Worm (Caenorhabditis elegans) whole organism, young adult: ENCODE measurements around the gene col-143.

Source experiments
- D2030.7 ChIP-seq: fragments of 200-800 bp; sonication (Bioruptor generic); IDR thresholded peaks from 2 replicates; pipeline ENCODE4 v1.3.6; 2022; ENCODE audit warnings: missing genetic modification reagents, missing genetic modification characterization, missing compliant biosample characterization
- F10E7.11 ChIP-seq: sonication (generic microtip); optimal IDR thresholded peaks from 2 replicates; lab custom pipeline; 2017; ENCODE audit warnings: mild to moderate bottlenecking, missing genetic modification characterization, moderate library complexity, missing compliant biosample characterization
- F39B2.1 ChIP-seq: fragments of 200-800 bp; sonication (Bioruptor generic); IDR thresholded peaks from 2 replicates; pipeline ENCODE4 v1.3.6; 2022; ENCODE audit warnings: missing genetic modification reagents, missing genetic modification characterization, missing compliant biosample characterization
- K11D2.4 ChIP-seq: fragments of 200-800 bp; sonication (Bioruptor generic); IDR thresholded peaks from 2 replicates; pipeline ENCODE4 v1.3.6; 2022; ENCODE audit warnings: missing genetic modification reagents, missing genetic modification characterization, missing compliant biosample characterization
- Y67H2A.10 ChIP-seq: fragments of 200-800 bp; sonication (Bioruptor generic); conservative IDR thresholded peaks from 2 replicates; pipeline ENCODE4 v1.3.6; 2022; ENCODE audit warnings: missing genetic modification reagents, missing genetic modification characterization, missing compliant biosample characterization
- Y79H2A.3 ChIP-seq: fragments of 200-800 bp; sonication (Bioruptor generic); conservative IDR thresholded peaks from 2 replicates; pipeline ENCODE4 v1.3.6; 2022; ENCODE audit warnings: missing genetic modification reagents, missing genetic modification characterization, missing compliant biosample characterization
- ZK185.1 ChIP-seq: sonication (generic microtip); optimal IDR thresholded peaks from 2 replicates; lab custom pipeline; 2016; ENCODE audit warnings: mild to moderate bottlenecking, missing genetic modification characterization, missing compliant biosample characterization; ENCODE audit not compliant: poor library complexity, severe bottlenecking
- atf-7 ChIP-seq: sonication (generic microtip); optimal IDR thresholded peaks from 2 replicates; lab custom pipeline; 2017; ENCODE audit warnings: mild to moderate bottlenecking, missing genetic modification characterization, missing compliant biosample characterization
- attf-3 ChIP-seq: fragments of 200-800 bp; sonication (Bioruptor generic); conservative IDR thresholded peaks from 2 replicates; pipeline ENCODE4 v1.3.6; 2022; ENCODE audit warnings: missing genetic modification reagents, missing genetic modification characterization, missing compliant biosample characterization
- attf-5 ChIP-seq: fragments of 200-800 bp; sonication (Bioruptor generic); optimal IDR thresholded peaks from 2 replicates; lab custom pipeline; 2018; ENCODE audit warnings: mild to moderate bottlenecking, missing genetic modification characterization, missing compliant biosample characterization
- cebp-1 ChIP-seq, 2 experiments: fragments of 200-800 bp in 1 of 2; sonication (Bioruptor generic) in 1 of 2; sonication (generic microtip) in 1 of 2; IDR thresholded peaks in 1 of 2; optimal IDR thresholded peaks in 1 of 2; 2 replicates each; pipeline versions ENCODE4 v1.3.6 to Lab custom; 2017 to 2022; ENCODE audit warnings: missing compliant biosample characterization in 2 of 2, missing genetic modification characterization in 2 of 2, mild to moderate bottlenecking in 1 of 2, missing genetic modification reagents in 1 of 2, moderate library complexity in 1 of 2
- cebp-2 ChIP-seq: fragments of 200-800 bp; sonication (Bioruptor generic); IDR thresholded peaks from 2 replicates; pipeline ENCODE4 v1.3.6; 2022; ENCODE audit warnings: missing genetic modification characterization, missing compliant biosample characterization
- ceh-27 ChIP-seq: fragments of 200-800 bp; sonication (Bioruptor generic); optimal IDR thresholded peaks from 2 replicates; lab custom pipeline; 2018; ENCODE audit warnings: mild to moderate bottlenecking, missing genetic modification characterization, moderate library complexity, missing compliant biosample characterization
- ceh-40 ChIP-seq: fragments of 200-800 bp; sonication (Bioruptor generic); IDR thresholded peaks from 2 replicates; pipeline ENCODE4 v1.3.6; 2022; ENCODE audit warnings: missing genetic modification characterization, missing compliant biosample characterization
- ceh-79 ChIP-seq: sonication (generic microtip); optimal IDR thresholded peaks from 2 replicates; lab custom pipeline; 2017; ENCODE audit warnings: mild to moderate bottlenecking, missing genetic modification characterization, missing compliant biosample characterization
- chd-7 ChIP-seq: sonication (generic microtip); optimal IDR thresholded peaks from 2 replicates; lab custom pipeline; 2016; ENCODE audit warnings: mild to moderate bottlenecking, missing genetic modification characterization, moderate library complexity, missing compliant biosample characterization
- dpff-1 ChIP-seq: sonication (generic microtip); optimal IDR thresholded peaks from 2 replicates; lab custom pipeline; 2017; ENCODE audit warnings: mild to moderate bottlenecking, missing genetic modification characterization, missing compliant biosample characterization
- efl-1 ChIP-seq: fragments of 150-350 bp; optimal IDR thresholded peaks from 2 replicates; lab custom pipeline; 2014; ENCODE audit warnings: missing biosample characterization, missing genetic modification reagents, missing genetic modification characterization
- egl-18 ChIP-seq: fragments of 200-800 bp; sonication (Bioruptor generic); IDR thresholded peaks from 2 replicates; pipeline ENCODE4 v1.3.6; 2022; ENCODE audit warnings: missing genetic modification reagents, missing genetic modification characterization, missing compliant biosample characterization
- hmg-1.2 ChIP-seq: fragments of 200-800 bp; sonication (Bioruptor generic); IDR thresholded peaks from 2 replicates; pipeline ENCODE4 v1.3.6; 2022; ENCODE audit warnings: missing genetic modification reagents, missing genetic modification characterization, missing compliant biosample characterization
- hrde-1 ChIP-seq: sonication (generic microtip); optimal IDR thresholded peaks from 2 replicates; lab custom pipeline; 2016; ENCODE audit warnings: missing genetic modification characterization, mild to moderate bottlenecking, missing compliant biosample characterization, moderate library complexity, missing genotype, missing genetic modification reagents, borderline replicate concordance
- hsf-1 ChIP-seq: fragments of 200-800 bp; sonication (Bioruptor generic); IDR thresholded peaks from 2 replicates; pipeline ENCODE4 v1.3.6; 2022; ENCODE audit warnings: missing genetic modification reagents, missing genetic modification characterization, missing compliant biosample characterization
- lag-1 ChIP-seq: fragments of 200-800 bp; sonication (Bioruptor generic); IDR thresholded peaks from 2 replicates; pipeline ENCODE4 v1.3.6; 2022; ENCODE audit warnings: missing genetic modification reagents, missing genetic modification characterization, missing compliant biosample characterization
- lin-35 ChIP-seq, 3 experiments: fragments of 150-350 bp in 2 of 3; sonication (generic microtip) in 1 of 3; optimal IDR thresholded peaks; 2 replicates each; lab custom pipeline; 2014 to 2018; ENCODE audit warnings: missing biosample characterization in 3 of 3, missing genetic modification characterization in 3 of 3, missing genetic modification reagents in 3 of 3
- madf-3 ChIP-seq: fragments of 200-800 bp; sonication (Bioruptor generic); IDR thresholded peaks from 2 replicates; pipeline ENCODE4 v1.3.6; 2022; ENCODE audit warnings: missing genetic modification reagents, missing genetic modification characterization, missing compliant biosample characterization
- nfya-2 ChIP-seq: fragments of 200-800 bp; sonication (Bioruptor generic); IDR thresholded peaks from 2 replicates; pipeline ENCODE4 v1.3.6; 2022; ENCODE audit warnings: missing genetic modification reagents, missing genetic modification characterization, missing compliant biosample characterization
- nfyb-1 ChIP-seq: fragments of 200-800 bp; sonication (Bioruptor generic); IDR thresholded peaks from 2 replicates; pipeline ENCODE4 v1.3.6; 2022; ENCODE audit warnings: missing genetic modification reagents, missing genetic modification characterization, missing compliant biosample characterization
- nhr-27 ChIP-seq: fragments of 200-800 bp; sonication (Bioruptor generic); optimal IDR thresholded peaks from 2 replicates; lab custom pipeline; 2018; ENCODE audit warnings: mild to moderate bottlenecking, missing genetic modification characterization, moderate library complexity, missing compliant biosample characterization
- nhr-90 ChIP-seq: sonication (generic microtip); optimal IDR thresholded peaks from 2 replicates; lab custom pipeline; 2016; ENCODE audit warnings: missing genotype, mild to moderate bottlenecking, missing genetic modification characterization, missing compliant biosample characterization
- sdz-38 ChIP-seq: sonication (generic microtip); optimal IDR thresholded peaks from 2 replicates; lab custom pipeline; 2016; ENCODE audit warnings: missing genotype, missing genetic modification characterization, missing compliant biosample characterization
- snpc-1.1 ChIP-seq: sonication (generic microtip); optimal IDR thresholded peaks from 2 replicates; lab custom pipeline; 2017; ENCODE audit warnings: missing genetic modification characterization, mild to moderate bottlenecking, missing compliant biosample characterization, antibody characterized with exemption, moderate library complexity, missing genotype, missing genetic modification reagents; ENCODE audit not compliant: insufficient read depth
- snpc-1.3 ChIP-seq: sonication (generic microtip); optimal IDR thresholded peaks from 2 replicates; lab custom pipeline; 2017; ENCODE audit warnings: missing genetic modification characterization, mild to moderate bottlenecking, missing compliant biosample characterization, antibody characterized with exemption, moderate library complexity, missing genotype, missing genetic modification reagents; ENCODE audit not compliant: insufficient read depth
- snpc-4 ChIP-seq, 5 experiments: fragments of 150-350 bp in 1 of 5; sonication (generic microtip) in 4 of 5; optimal IDR thresholded peaks; 2 replicates each; lab custom pipeline; 2014 to 2018; ENCODE audit warnings: missing genetic modification characterization in 5 of 5, missing biosample characterization in 3 of 5, antibody characterized with exemption in 2 of 5, mild to moderate bottlenecking in 2 of 5, missing compliant biosample characterization in 2 of 5, missing genotype in 2 of 5, moderate library complexity in 2 of 5, missing genetic modification reagents in 1 of 5
- tbp1 ChIP-seq: fragments of 200-800 bp; sonication (Bioruptor generic); optimal IDR thresholded peaks from 2 replicates; lab custom pipeline; 2018; ENCODE audit warnings: mild to moderate bottlenecking, missing genetic modification characterization, missing compliant biosample characterization
- zim-3 ChIP-seq: sonication (generic microtip); optimal IDR thresholded peaks from 2 replicates; lab custom pipeline; 2017; ENCODE audit warnings: mild to moderate bottlenecking, missing genetic modification characterization, moderate library complexity, missing compliant biosample characterization
- ztf-6 ChIP-seq: fragments of 200-800 bp; sonication (Bioruptor generic); IDR thresholded peaks from 2 replicates; pipeline ENCODE4 v1.3.6; 2022; ENCODE audit warnings: missing genetic modification reagents, missing genetic modification characterization, missing compliant biosample characterization

col-143 gene

DNA sequence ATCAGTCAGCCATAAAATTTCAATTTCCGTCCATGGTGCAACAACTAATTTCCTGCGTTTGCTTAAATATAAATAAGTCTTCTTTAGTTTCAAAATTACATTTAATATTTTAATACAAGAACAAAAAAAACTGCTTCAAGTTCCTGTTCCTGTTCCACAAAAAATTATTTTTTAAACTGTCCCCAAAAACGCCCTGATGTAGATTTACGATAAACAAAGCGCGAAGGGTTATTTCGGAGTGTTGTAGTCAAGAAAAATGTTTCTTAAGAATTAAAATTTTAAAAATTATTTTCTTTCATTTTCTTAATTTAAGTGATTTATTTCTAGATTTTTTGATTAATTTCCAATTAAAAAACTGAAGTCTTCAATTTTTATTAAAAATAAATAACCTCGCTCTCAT is 3.2 kb downstream of the col-143 start, which contains the start of gene T15B7.15:
T15B7.15 (minus strand) TSS at position 67 of the 400 bp plus-strand sequence.
- TF ChIP-seq hrde-1 (tag; lab: Kevin White, UChicago) (no peak), lin-35 (GFP tag; optimal IDR thresholded peaks at IDR 0.05; lab: Kevin White, UChicago) (peak in 1 of 3 experiments; percentile 31), attf-3 (GFP tag; lab: Robert Waterston, UW) (peak; percentile 93)

DNA sequence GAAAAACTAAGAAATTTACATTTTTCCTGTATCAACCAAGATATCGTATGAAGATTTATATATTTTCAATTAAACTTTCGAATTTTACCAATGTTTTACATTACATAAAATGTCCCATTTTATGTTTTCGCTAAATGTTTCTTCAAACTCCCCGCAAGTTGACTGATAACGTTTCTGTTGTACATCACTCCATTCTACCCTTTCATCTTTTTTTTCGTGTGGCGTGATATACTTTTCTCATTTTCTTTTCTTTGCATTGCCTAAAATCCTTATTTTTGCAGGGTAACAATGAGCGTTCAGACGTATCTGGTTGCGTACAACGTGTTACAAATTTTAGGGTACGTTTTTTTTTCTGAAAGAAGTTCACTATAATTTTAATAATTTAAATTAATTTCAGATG is 3.6 kb downstream of the col-143 start, which contains the start of gene hpo-8:
hpo-8 (plus strand) TSS at position 282 of the 400 bp plus-strand sequence.
- no peak for TF ChIP-seq ceh-27 (GFP tag; lab: Kevin White, UChicago)
- TF ChIP-seq snpc-4 (GFP tag; optimal IDR thresholded peaks at IDR 0.05; lab: Kevin White, UChicago) = no peak
- TF ChIP-seq snpc-4 (tag; optimal IDR thresholded peaks at IDR 0.05; lab: Kevin White, UChicago) = no peak

ce11 chrV:6842437-6842836 is 7.0 kb downstream of the col-143 start, which contains the start of gene T15B7.1:
Gene T15B7.1 (plus strand): TSS chrV:6842737.
- TF ChIP-seq hmg-1.2 (no peak), nfyb-1 (GFP tag; lab: Robert Waterston, UW) (no peak), ztf-6 (GFP tag; lab: Robert Waterston, UW) (no peak), dpff-1 (tag; lab: Kevin White, UChicago) (no peak), ceh-79 (no peak), atf-7 (tag; lab: Kevin White, UChicago) (no peak), Y79H2A.3 (no peak), Y67H2A.10 (GFP tag; lab: Robert Waterston, UW) (no peak), D2030.7 (no peak), ceh-27 (GFP tag; lab: Kevin White, UChicago) (no peak), hsf-1 (GFP tag; lab: Robert Waterston, UW) (no peak), egl-18 (no peak), zim-3 (tag; lab: Kevin White, UChicago) (no peak), madf-3 (GFP tag; lab: Robert Waterston, UW) (no peak), K11D2.4 (GFP tag; lab: Robert Waterston, UW) (no peak), F10E7.11 (tag; lab: Kevin White, UChicago) (no peak), snpc-1.1 (tag; lab: Kevin White, UChicago) (no peak), sdz-38 (tag; lab: Kevin White, UChicago) (no peak), snpc-1.3 (no peak), cebp-1 (GFP tag; IDR thresholded peaks at IDR 0.05; lab: Robert Waterston, UW) (no peak), cebp-1 (tag; optimal IDR thresholded peaks at IDR 0.05; lab: Kevin White, UChicago) (no peak)

DNA sequence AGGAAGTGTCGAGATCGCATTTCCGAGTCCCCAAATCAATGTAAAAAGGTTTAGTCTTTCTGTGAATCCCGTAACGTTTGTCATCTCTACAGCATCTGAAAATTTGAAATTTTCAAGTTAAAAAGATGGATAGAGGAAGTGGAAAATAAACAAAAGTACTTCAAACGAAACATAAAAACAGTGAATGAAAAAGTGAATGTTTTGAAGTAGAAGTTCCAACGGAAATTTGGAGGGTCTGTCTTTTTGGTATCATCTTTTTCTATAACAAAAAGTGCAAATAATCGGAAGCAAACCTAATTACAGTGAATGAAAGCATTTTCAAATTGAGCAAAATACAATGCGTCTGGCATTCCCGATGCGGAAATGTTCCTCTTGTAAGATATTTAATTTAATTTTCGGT is 11.1 kb downstream of the col-143 start, which contains the start of gene lgc-54:
lgc-54 (minus strand) TSS at position 101 of the 400 bp plus-strand sequence.
- TF ChIP-seq nhr-90 (tag; lab: Kevin White, UChicago) (no peak), attf-5 (GFP tag; lab: Kevin White, UChicago) (no peak), chd-7 (no peak), ztf-6 (GFP tag; lab: Robert Waterston, UW) (no peak), tbp1 (GFP tag; lab: Kevin White, UChicago) (no peak), F39B2.1 (GFP tag; lab: Robert Waterston, UW) (no peak), zim-3 (tag; lab: Kevin White, UChicago) (no peak), ceh-40 (no peak), ZK185.1 (tag; lab: Kevin White, UChicago) (no peak), nhr-27 (tag; lab: Kevin White, UChicago) (no peak), lag-1 (no peak), cebp-2 (GFP tag; lab: Robert Waterston, UW) (no peak), efl-1 (GFP tag; lab: Kevin White, UChicago) (no peak), nfya-2 (GFP tag; lab: Robert Waterston, UW) (no peak)
